Fruit fly (Drosophila melanogaster): ENCODE measurements around the gene CG5800.

DNA sequence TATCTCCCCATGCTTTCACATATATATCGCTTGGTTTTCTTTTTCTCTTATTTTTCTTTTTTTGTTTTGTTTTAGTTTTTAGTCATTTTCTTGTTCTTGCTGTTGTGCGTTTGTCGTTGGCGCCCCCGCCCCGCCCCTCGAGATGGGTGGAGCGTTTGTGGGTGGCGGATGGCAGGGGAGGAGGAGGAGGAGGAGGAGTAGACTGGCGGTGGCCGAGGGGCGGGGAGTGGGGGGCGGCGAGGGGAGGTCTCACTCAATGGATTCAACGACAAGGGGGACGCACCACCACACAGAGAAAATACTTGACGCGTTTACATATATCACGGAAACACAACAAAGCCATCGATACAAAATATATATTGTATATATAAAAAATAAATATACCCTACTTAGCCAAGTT lies 4.8 kb downstream of the CG5800 start:
- no peak for TF ChIP-seq CG11617 (GFP tag; optimal IDR thresholded peaks at IDR 0.05)
- TF ChIP-seq cnc (optimal IDR thresholded peaks at IDR 0.05) = no peak
- no peak for TF ChIP-seq bab1 (GFP tag; optimal IDR thresholded peaks at IDR 0.05)
- TF ChIP-seq kay (GFP tag; ENCODE audit: borderline replicate concordance) = no peak
- TF ChIP-seq ovo (GFP tag; optimal IDR thresholded peaks at IDR 0.05) = no peak
- no peak for TF ChIP-seq CG12768 (GFP tag; optimal IDR thresholded peaks at IDR 0.05)
- TF ChIP-seq tj (GFP tag; optimal IDR thresholded peaks at IDR 0.05) = no peak
